Worm (Caenorhabditis elegans): Measurements from ENCODE around the gene F15E6.9.

F15E6.9 gene

ce11 chrIV:4247334-4247733 lies 51.5 kb downstream of the F15E6.9 start:
- peak; percentile 22 for TF ChIP-seq unc-42 (tag; optimal IDR thresholded peaks at IDR 0.05)
- no peak for TF ChIP-seq ceh-6 (GFP tag; optimal IDR thresholded peaks at IDR 0.05)

DNA sequence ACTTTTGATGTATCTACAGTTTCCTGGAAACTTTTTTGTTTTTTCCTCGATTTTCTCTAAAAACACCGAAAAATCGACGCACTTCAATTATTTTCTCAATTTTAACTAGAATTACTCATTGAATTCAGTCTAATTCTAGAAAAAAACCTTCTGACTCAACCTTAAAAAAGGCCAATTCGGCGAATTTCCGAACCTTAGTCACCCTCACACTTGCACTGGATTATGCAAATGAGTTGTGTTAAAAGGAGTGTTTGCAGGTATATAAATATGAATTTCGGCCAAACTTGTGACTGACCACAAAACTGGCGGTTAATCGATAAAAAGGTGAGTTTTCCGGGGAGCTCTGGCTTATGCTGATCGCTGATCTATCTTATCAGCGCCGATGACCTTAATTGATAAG lies 52.4 kb downstream of the F15E6.9 start, which contains the start of gene ttr-20:
ttr-20 (plus strand) TSS at position 301 of the 400 bp plus-strand sequence.
- TF ChIP-seq hlh-15 (tag; optimal IDR thresholded peaks at IDR 0.05): no peak
- no peak for TF ChIP-seq gmeb-2 (tag; optimal IDR thresholded peaks at IDR 0.05)
- TF ChIP-seq fkh-6 (tag; optimal IDR thresholded peaks at IDR 0.05): no peak
- no peak for TF ChIP-seq ceh-19 (GFP tag; optimal IDR thresholded peaks at IDR 0.05)
- TF ChIP-seq hlh-30 (tag; optimal IDR thresholded peaks at IDR 0.05; ENCODE audit: insufficient read depth): no peak
- TF ChIP-seq K09A11.1 (tag; optimal IDR thresholded peaks at IDR 0.05; ENCODE audit: insufficient read depth): no peak
- TF ChIP-seq unc-3 (GFP tag; conservative IDR thresholded peaks at IDR 0.05): no peak
- TF ChIP-seq unc-3 (tag; optimal IDR thresholded peaks at IDR 0.05): no peak
- TF ChIP-seq ttx-3 (tag; optimal IDR thresholded peaks at IDR 0.05): no peak
- no peak for TF ChIP-seq ama-1 (optimal IDR thresholded peaks at IDR 0.05)
- TF ChIP-seq ceh-48 (tag; optimal IDR thresholded peaks at IDR 0.05): no peak
- no peak for TF ChIP-seq unc-42 (tag; optimal IDR thresholded peaks at IDR 0.05)
- TF ChIP-seq pha-4 (tag; optimal IDR thresholded peaks at IDR 0.05): no peak
- no peak for TF ChIP-seq dve-1 (tag; optimal IDR thresholded peaks at IDR 0.05)
- no peak for TF ChIP-seq nhr-232 (tag; optimal IDR thresholded peaks at IDR 0.05)
- no peak for TF ChIP-seq ceh-30 (tag; optimal IDR thresholded peaks at IDR 0.05)
- TF ChIP-seq Y22D7AL.16 (tag; optimal IDR thresholded peaks at IDR 0.05): no peak
- no peak for TF ChIP-seq nfya-1 (tag; optimal IDR thresholded peaks at IDR 0.05)
- TF ChIP-seq elt-2 (tag; optimal IDR thresholded peaks at IDR 0.05): no peak

DNA sequence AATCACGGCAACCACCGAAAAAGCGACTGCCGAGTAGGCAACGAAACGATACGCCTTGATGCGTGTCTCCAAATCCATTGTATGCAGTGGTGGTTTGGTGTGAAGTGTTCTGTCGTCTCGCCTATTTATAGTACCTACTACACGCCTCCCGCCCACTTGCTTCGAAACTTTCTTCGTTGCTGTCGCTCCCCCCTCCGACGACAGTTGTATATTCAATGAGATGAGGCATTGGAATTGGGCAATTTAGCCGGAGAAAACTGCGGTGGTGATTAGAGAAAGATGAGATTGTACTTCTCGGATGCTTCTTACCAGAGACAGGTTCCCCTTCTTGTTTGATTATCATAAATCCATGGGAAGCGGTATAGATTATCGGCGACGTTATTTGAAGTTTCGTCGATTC lies 54.4 kb downstream of the F15E6.9 start, which contains the start of gene col-34:
col-34 (minus strand) TSS at position 101 of the 400 bp plus-strand sequence.
- no peak for TF ChIP-seq ahr-1 (tag; optimal IDR thresholded peaks at IDR 0.05)
- TF ChIP-seq tbx-7 (tag; optimal IDR thresholded peaks at IDR 0.05): no peak
- TF ChIP-seq elt-2 (tag; optimal IDR thresholded peaks at IDR 0.05): no peak
- TF ChIP-seq lim-6 (tag; optimal IDR thresholded peaks at IDR 0.05): no peak
- TF ChIP-seq ets-4 (tag; optimal IDR thresholded peaks at IDR 0.05): no peak

DNA sequence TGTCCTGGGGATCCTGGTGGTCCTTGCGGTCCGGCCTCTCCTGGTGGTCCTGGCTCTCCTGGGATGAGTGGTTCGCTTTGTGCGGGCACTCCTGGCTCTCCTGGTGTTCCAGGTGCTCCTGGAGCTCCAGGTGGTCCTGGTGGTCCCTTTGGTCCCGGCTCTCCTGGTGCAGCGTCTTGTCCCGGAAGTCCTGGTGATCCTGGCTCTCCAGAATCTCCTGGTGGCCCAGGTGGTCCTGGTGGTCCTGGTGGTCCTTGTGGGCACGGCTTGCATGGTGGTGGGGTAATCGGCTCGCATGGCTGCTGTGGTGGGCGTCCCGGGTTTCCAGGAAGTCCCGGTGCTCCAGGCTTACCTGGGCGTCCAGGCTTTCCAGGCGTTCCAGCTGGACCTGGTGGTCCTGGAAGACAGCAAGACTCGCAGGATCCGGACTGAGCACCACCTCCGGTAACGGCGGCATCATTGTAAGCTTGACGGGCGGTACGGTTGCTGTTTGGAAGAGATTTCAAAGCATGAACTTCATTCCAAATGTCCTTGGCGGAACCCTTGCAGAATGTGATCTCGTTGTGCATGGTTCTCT lies 55.0 kb downstream of the F15E6.9 start:
- TF ChIP-seq nhr-232 (tag; optimal IDR thresholded peaks at IDR 0.05) (no peak), rnt-1 (tag; optimal IDR thresholded peaks at IDR 0.05) (no peak), ceh-22 (tag; optimal IDR thresholded peaks at IDR 0.05) (no peak), lim-6 (tag; optimal IDR thresholded peaks at IDR 0.05) (no peak), sdc-2 (tag; optimal IDR thresholded peaks at IDR 0.05) (peak; percentile 20), unc-42 (tag; optimal IDR thresholded peaks at IDR 0.05) (no peak), hlh-6 (tag; optimal IDR thresholded peaks at IDR 0.05) (peak; percentile 18), Y22D7AL.16 (tag; optimal IDR thresholded peaks at IDR 0.05) (no peak), lin-11 (tag; optimal IDR thresholded peaks at IDR 0.05) (no peak), unc-55 (GFP tag; optimal IDR thresholded peaks at IDR 0.05) (no peak), ttx-3 (tag; optimal IDR thresholded peaks at IDR 0.05) (no peak), gmeb-2 (tag; optimal IDR thresholded peaks at IDR 0.05) (no peak), ceh-31 (tag; optimal IDR thresholded peaks at IDR 0.05) (no peak), unc-3 (GFP tag; conservative IDR thresholded peaks at IDR 0.05) (no peak), unc-3 (tag; optimal IDR thresholded peaks at IDR 0.05) (no peak), tbx-2 (tag; optimal IDR thresholded peaks at IDR 0.05) (no peak), syd-9 (tag; optimal IDR thresholded peaks at IDR 0.05) (no peak), ceh-2 (tag; optimal IDR thresholded peaks at IDR 0.05) (no peak), fkh-10 (GFP tag; optimal IDR thresholded peaks at IDR 0.05) (no peak), ceh-14 (tag; optimal IDR thresholded peaks at IDR 0.05) (no peak), dmd-4 (tag; optimal IDR thresholded peaks at IDR 0.05; ENCODE audit: borderline replicate concordance) (peak; percentile 95)

All from whole organism, late embryonic.